Worm (Caenorhabditis elegans) whole organism, L1 larva: Measurements from ENCODE around the gene rfk-1.

Source experiments
- Y116A8C.19 ChIP-seq: sonication (generic microtip); optimal IDR thresholded peaks from 2 replicates; lab custom pipeline; 2016; ENCODE audit warnings: missing compliant biosample characterization, missing genetic modification characterization, borderline replicate concordance
- aly-2 ChIP-seq: fragments of 150-350 bp; optimal IDR thresholded peaks from 2 replicates; lab custom pipeline; 2014; ENCODE audit warnings: missing biosample characterization, missing genetic modification characterization
- ama-1 ChIP-seq: fragments of 150-350 bp; optimal IDR thresholded peaks from 2 replicates; lab custom pipeline; 2014
- ces-1 ChIP-seq: fragments of 150-350 bp; optimal IDR thresholded peaks from 2 replicates; lab custom pipeline; 2014; ENCODE audit warnings: missing biosample characterization, missing genetic modification reagents, missing genetic modification characterization
- lin-15B ChIP-seq: fragments of 150-350 bp; sonication (generic microtip); optimal IDR thresholded peaks from 3 replicates; lab custom pipeline; 2014; ENCODE audit warnings: missing biosample characterization, missing genetic modification characterization
- mdl-1 ChIP-seq, 2 experiments: fragments of 150-350 bp; optimal IDR thresholded peaks; 2 replicates each; lab custom pipeline; 2014 to 2017; ENCODE audit warnings: missing biosample characterization in 2 of 2, missing genetic modification characterization in 2 of 2, inconsistent platforms in 1 of 2
- nhr-12 ChIP-seq: sonication (generic microtip); optimal IDR thresholded peaks from 2 replicates; lab custom pipeline; 2017; ENCODE audit warnings: missing biosample characterization, missing genetic modification characterization
- nhr-28 ChIP-seq: fragments of 150-350 bp; optimal IDR thresholded peaks from 2 replicates; lab custom pipeline; 2014; ENCODE audit warnings: missing biosample characterization, missing genetic modification characterization
- nhr-76 ChIP-seq: sonication (generic microtip); optimal IDR thresholded peaks from 2 replicates; lab custom pipeline; 2017; ENCODE audit warnings: missing biosample characterization, missing genetic modification characterization
- rnt-1 ChIP-seq: sonication (generic microtip); optimal IDR thresholded peaks from 2 replicates; lab custom pipeline; 2016; ENCODE audit warnings: mild to moderate bottlenecking, missing genetic modification characterization, moderate library complexity, missing compliant biosample characterization
- tbx-2 ChIP-seq: sonication (generic microtip); optimal IDR thresholded peaks from 2 replicates; lab custom pipeline; 2016; ENCODE audit warnings: missing genetic modification characterization, missing compliant biosample characterization
- unc-130 ChIP-seq: fragments of 150-350 bp; optimal IDR thresholded peaks from 2 replicates; lab custom pipeline; 2017; ENCODE audit warnings: missing biosample characterization, missing genetic modification characterization, inconsistent platforms
- unc-62 ChIP-seq: fragments of 150-350 bp; optimal IDR thresholded peaks from 2 replicates; lab custom pipeline; 2014; ENCODE audit warnings: missing biosample characterization, missing genetic modification reagents, missing genetic modification characterization
- ztf-11 ChIP-seq, 2 experiments: sonication (generic microtip); optimal IDR thresholded peaks; 2 replicates each; lab custom pipeline; 2016 to 2017; ENCODE audit warnings: missing genetic modification characterization in 2 of 2, missing biosample characterization in 1 of 2, missing compliant biosample characterization in 1 of 2

- TF ChIP-seq ztf-11 (tag; optimal IDR thresholded peaks at IDR 0.05; lab: Kevin White, UChicago): no peak
- TF ChIP-seq ces-1 (GFP tag; lab: Kevin White, UChicago): no peak
- TF ChIP-seq rnt-1 (tag; lab: Kevin White, UChicago): no peak
- TF ChIP-seq unc-62 (GFP tag; lab: Kevin White, UChicago): no peak
- no peak for TF ChIP-seq nhr-76 (tag; lab: Kevin White, UChicago)
- TF ChIP-seq mdl-1 (tag; optimal IDR thresholded peaks at IDR 0.05; lab: Kevin White, UChicago): no peak
- no peak for TF ChIP-seq unc-130
- TF ChIP-seq ama-1 (lab: Kevin White, UChicago): no peak
- TF ChIP-seq nhr-12 (tag; lab: Kevin White, UChicago): no peak
- TF ChIP-seq nhr-28: no peak
- TF ChIP-seq tbx-2 (tag; lab: Kevin White, UChicago): peak; percentile 3
- TF ChIP-seq aly-2 (tag; lab: Kevin White, UChicago): no peak
- no peak for TF ChIP-seq Y116A8C.19 (tag; lab: Kevin White, UChicago)
- TF ChIP-seq lin-15B (tag; lab: Kevin White, UChicago): no peak
Measured at ce11 chrIV:10396827-10397226, 12.4 kb downstream of the rfk-1 start.
